Worm (Caenorhabditis elegans) whole organism, young adult: ENCODE data around the gene Y42H9B.3.

ENCODE experiments used
- B0019.2 ChIP-seq: fragments of 200-800 bp; sonication (Bioruptor generic); conservative IDR thresholded peaks from 2 replicates; pipeline ENCODE4 v1.3.6; 2022; ENCODE audit warnings: missing genetic modification reagents, missing genetic modification characterization, missing compliant biosample characterization
- B0261.1 ChIP-seq: sonication (generic microtip); optimal IDR thresholded peaks from 2 replicates; lab custom pipeline; 2016; ENCODE audit warnings: mild to moderate bottlenecking, missing genetic modification characterization, moderate library complexity, missing compliant biosample characterization
- D2030.7 ChIP-seq: fragments of 200-800 bp; sonication (Bioruptor generic); IDR thresholded peaks from 2 replicates; pipeline ENCODE4 v1.3.6; 2022; ENCODE audit warnings: missing genetic modification reagents, missing genetic modification characterization, missing compliant biosample characterization
- F22D6.2 ChIP-seq: sonication (generic microtip); optimal IDR thresholded peaks from 2 replicates; lab custom pipeline; 2016; ENCODE audit warnings: mild to moderate bottlenecking, missing genetic modification characterization, missing compliant biosample characterization
- F23B12.7 ChIP-seq: sonication (generic microtip); optimal IDR thresholded peaks from 2 replicates; lab custom pipeline; 2017; ENCODE audit warnings: missing genetic modification characterization, mild to moderate bottlenecking, missing compliant biosample characterization, antibody characterized with exemption, moderate library complexity; ENCODE audit not compliant: insufficient read depth
- F33H1.4 ChIP-seq: fragments of 200-800 bp; sonication (Bioruptor generic); IDR thresholded peaks from 2 replicates; pipeline ENCODE4 v1.3.6; 2022; ENCODE audit warnings: missing genetic modification reagents, missing genetic modification characterization, missing compliant biosample characterization
- F37B4.10 ChIP-seq: fragments of 200-800 bp; sonication (Bioruptor generic); IDR thresholded peaks from 2 replicates; pipeline ENCODE4 v1.3.6; 2022; ENCODE audit warnings: missing genetic modification characterization, missing compliant biosample characterization
- F39B2.1 ChIP-seq: fragments of 200-800 bp; sonication (Bioruptor generic); IDR thresholded peaks from 2 replicates; pipeline ENCODE4 v1.3.6; 2022; ENCODE audit warnings: missing genetic modification reagents, missing genetic modification characterization, missing compliant biosample characterization
- F49E8.2 ChIP-seq: sonication (generic microtip); optimal IDR thresholded peaks from 3 replicates; lab custom pipeline; 2017; ENCODE audit warnings: missing genetic modification characterization, mild to moderate bottlenecking, missing compliant biosample characterization, antibody characterized with exemption, moderate library complexity; ENCODE audit not compliant: insufficient read depth
- K12H6.12 ChIP-seq: fragments of 200-800 bp; sonication (Bioruptor generic); optimal IDR thresholded peaks from 2 replicates; lab custom pipeline; 2018; ENCODE audit warnings: mild to moderate bottlenecking, missing genetic modification characterization, missing compliant biosample characterization
- T07F8.4 ChIP-seq: sonication (generic microtip); optimal IDR thresholded peaks from 2 replicates; lab custom pipeline; 2016; ENCODE audit warnings: mild to moderate bottlenecking, missing genetic modification characterization, moderate library complexity, missing compliant biosample characterization
- Y53F4B.3 ChIP-seq: fragments of 200-800 bp; sonication (Bioruptor generic); IDR thresholded peaks from 2 replicates; pipeline ENCODE4 v1.3.6; 2022; ENCODE audit warnings: missing genetic modification reagents, missing genetic modification characterization, missing compliant biosample characterization
- Y53G8AR.9 ChIP-seq: fragments of 200-800 bp; sonication (Bioruptor generic); conservative IDR thresholded peaks from 2 replicates; pipeline ENCODE4 v1.3.6; 2022; ENCODE audit warnings: missing genetic modification reagents, missing genetic modification characterization, missing compliant biosample characterization
- ZK185.1 ChIP-seq: sonication (generic microtip); optimal IDR thresholded peaks from 2 replicates; lab custom pipeline; 2016; ENCODE audit warnings: mild to moderate bottlenecking, missing genetic modification characterization, missing compliant biosample characterization; ENCODE audit not compliant: poor library complexity, severe bottlenecking
- akir-1 ChIP-seq: fragments of 200-800 bp; sonication (Bioruptor generic); optimal IDR thresholded peaks from 2 replicates; lab custom pipeline; 2018; ENCODE audit warnings: mild to moderate bottlenecking, missing genetic modification characterization, moderate library complexity, missing compliant biosample characterization
- aptf-2 ChIP-seq: fragments of 200-800 bp; sonication (Bioruptor generic); conservative IDR thresholded peaks from 2 replicates; pipeline ENCODE4 v1.3.6; 2022; ENCODE audit warnings: missing genetic modification reagents, missing genetic modification characterization, missing compliant biosample characterization
- attf-3 ChIP-seq: fragments of 200-800 bp; sonication (Bioruptor generic); conservative IDR thresholded peaks from 2 replicates; pipeline ENCODE4 v1.3.6; 2022; ENCODE audit warnings: missing genetic modification reagents, missing genetic modification characterization, missing compliant biosample characterization
- bed-1 ChIP-seq: fragments of 200-800 bp; sonication (Bioruptor generic); IDR thresholded peaks from 2 replicates; pipeline ENCODE4 v1.3.6; 2022; ENCODE audit warnings: missing genetic modification reagents, missing genetic modification characterization, missing compliant biosample characterization
- cebp-1 ChIP-seq, 2 experiments: fragments of 200-800 bp in 1 of 2; sonication (Bioruptor generic) in 1 of 2; sonication (generic microtip) in 1 of 2; IDR thresholded peaks in 1 of 2; optimal IDR thresholded peaks in 1 of 2; 2 replicates each; pipeline versions ENCODE4 v1.3.6 to Lab custom; 2017 to 2022; ENCODE audit warnings: missing compliant biosample characterization in 2 of 2, missing genetic modification characterization in 2 of 2, mild to moderate bottlenecking in 1 of 2, missing genetic modification reagents in 1 of 2, moderate library complexity in 1 of 2
- ceh-40 ChIP-seq: fragments of 200-800 bp; sonication (Bioruptor generic); IDR thresholded peaks from 2 replicates; pipeline ENCODE4 v1.3.6; 2022; ENCODE audit warnings: missing genetic modification characterization, missing compliant biosample characterization
- chd-7 ChIP-seq: sonication (generic microtip); optimal IDR thresholded peaks from 2 replicates; lab custom pipeline; 2016; ENCODE audit warnings: mild to moderate bottlenecking, missing genetic modification characterization, moderate library complexity, missing compliant biosample characterization
- die-1 ChIP-seq: sonication (generic microtip); optimal IDR thresholded peaks from 2 replicates; lab custom pipeline; 2016; ENCODE audit warnings: missing genotype, mild to moderate bottlenecking, missing genetic modification characterization, missing compliant biosample characterization
- efl-1 ChIP-seq: fragments of 150-350 bp; optimal IDR thresholded peaks from 2 replicates; lab custom pipeline; 2014; ENCODE audit warnings: missing biosample characterization, missing genetic modification reagents, missing genetic modification characterization
- egl-18 ChIP-seq: fragments of 200-800 bp; sonication (Bioruptor generic); IDR thresholded peaks from 2 replicates; pipeline ENCODE4 v1.3.6; 2022; ENCODE audit warnings: missing genetic modification reagents, missing genetic modification characterization, missing compliant biosample characterization
- gei-17 ChIP-seq: fragments of 200-800 bp; sonication (Bioruptor generic); optimal IDR thresholded peaks from 2 replicates; lab custom pipeline; 2018; ENCODE audit warnings: mild to moderate bottlenecking, missing genetic modification characterization, missing compliant biosample characterization
- hlh-12 ChIP-seq: sonication (generic microtip); optimal IDR thresholded peaks from 2 replicates; lab custom pipeline; 2016; ENCODE audit warnings: missing genetic modification characterization, missing compliant biosample characterization
- hmg-1.2 ChIP-seq: fragments of 200-800 bp; sonication (Bioruptor generic); IDR thresholded peaks from 2 replicates; pipeline ENCODE4 v1.3.6; 2022; ENCODE audit warnings: missing genetic modification reagents, missing genetic modification characterization, missing compliant biosample characterization
- lag-1 ChIP-seq: fragments of 200-800 bp; sonication (Bioruptor generic); IDR thresholded peaks from 2 replicates; pipeline ENCODE4 v1.3.6; 2022; ENCODE audit warnings: missing genetic modification reagents, missing genetic modification characterization, missing compliant biosample characterization
- let-526 ChIP-seq: fragments of 200-800 bp; sonication (Bioruptor generic); IDR thresholded peaks from 2 replicates; pipeline ENCODE4 v1.3.6; 2022; ENCODE audit warnings: missing genetic modification reagents, missing genetic modification characterization, missing compliant biosample characterization
- lir-1 ChIP-seq: fragments of 200-800 bp; sonication (Bioruptor generic); conservative IDR thresholded peaks from 2 replicates; pipeline ENCODE4 v1.3.6; 2022; ENCODE audit warnings: missing genetic modification reagents, missing genetic modification characterization, missing compliant biosample characterization
- lsl-1 ChIP-seq: fragments of 200-800 bp; sonication (Bioruptor generic); optimal IDR thresholded peaks from 2 replicates; lab custom pipeline; 2018; ENCODE audit warnings: mild to moderate bottlenecking, missing genetic modification characterization, moderate library complexity, missing compliant biosample characterization
- madf-3 ChIP-seq: fragments of 200-800 bp; sonication (Bioruptor generic); IDR thresholded peaks from 2 replicates; pipeline ENCODE4 v1.3.6; 2022; ENCODE audit warnings: missing genetic modification reagents, missing genetic modification characterization, missing compliant biosample characterization
- nhr-120 ChIP-seq: fragments of 200-800 bp; sonication (Bioruptor generic); IDR thresholded peaks from 2 replicates; pipeline ENCODE4 v1.3.6; 2022; ENCODE audit warnings: missing genetic modification characterization, missing compliant biosample characterization
- nhr-179 ChIP-seq: sonication (generic microtip); optimal IDR thresholded peaks from 2 replicates; lab custom pipeline; 2016; ENCODE audit warnings: mild to moderate bottlenecking, missing genetic modification characterization, missing compliant biosample characterization
- nhr-27 ChIP-seq: fragments of 200-800 bp; sonication (Bioruptor generic); optimal IDR thresholded peaks from 2 replicates; lab custom pipeline; 2018; ENCODE audit warnings: mild to moderate bottlenecking, missing genetic modification characterization, moderate library complexity, missing compliant biosample characterization
- nhr-80 ChIP-seq: sonication (generic microtip); optimal IDR thresholded peaks from 2 replicates; lab custom pipeline; 2016; ENCODE audit warnings: missing genetic modification characterization, missing compliant biosample characterization
- pbrm-1 ChIP-seq: fragments of 200-800 bp; sonication (Bioruptor generic); IDR thresholded peaks from 2 replicates; pipeline ENCODE4 v1.3.6; 2022; ENCODE audit warnings: missing genetic modification reagents, missing genetic modification characterization, missing compliant biosample characterization
- snpc-1.1 ChIP-seq: sonication (generic microtip); optimal IDR thresholded peaks from 2 replicates; lab custom pipeline; 2017; ENCODE audit warnings: missing genetic modification characterization, mild to moderate bottlenecking, missing compliant biosample characterization, antibody characterized with exemption, moderate library complexity, missing genotype, missing genetic modification reagents; ENCODE audit not compliant: insufficient read depth
- snpc-1.3 ChIP-seq: sonication (generic microtip); optimal IDR thresholded peaks from 2 replicates; lab custom pipeline; 2017; ENCODE audit warnings: missing genetic modification characterization, mild to moderate bottlenecking, missing compliant biosample characterization, antibody characterized with exemption, moderate library complexity, missing genotype, missing genetic modification reagents; ENCODE audit not compliant: insufficient read depth
- snpc-3.4 ChIP-seq: sonication (generic microtip); optimal IDR thresholded peaks from 2 replicates; lab custom pipeline; 2017; ENCODE audit warnings: missing genetic modification characterization, mild to moderate bottlenecking, missing compliant biosample characterization, antibody characterized with exemption, moderate library complexity, missing genotype, missing genetic modification reagents
- tbx-9 ChIP-seq: sonication (generic microtip); optimal IDR thresholded peaks from 2 replicates; lab custom pipeline; 2016; ENCODE audit warnings: borderline replicate concordance, missing genetic modification characterization, inconsistent platforms, missing compliant biosample characterization
- unc-130 ChIP-seq: sonication (generic microtip); optimal IDR thresholded peaks from 2 replicates; lab custom pipeline; 2016; ENCODE audit warnings: missing genetic modification reagents, missing genetic modification characterization, missing compliant biosample characterization
- xnd-1 ChIP-seq: sonication (generic microtip); optimal IDR thresholded peaks from 2 replicates; lab custom pipeline; 2016; ENCODE audit warnings: missing genotype, missing genetic modification reagents, missing genetic modification characterization, missing compliant biosample characterization
- ztf-25 ChIP-seq: fragments of 200-800 bp; sonication (Bioruptor generic); IDR thresholded peaks from 2 replicates; pipeline ENCODE4 v1.3.6; 2022; ENCODE audit warnings: missing genetic modification reagents, missing genetic modification characterization, missing compliant biosample characterization
- ztf-28 ChIP-seq: fragments of 200-800 bp; sonication (Bioruptor generic); IDR thresholded peaks from 2 replicates; pipeline ENCODE4 v1.3.6; 2022; ENCODE audit warnings: missing genetic modification reagents, missing genetic modification characterization, missing compliant biosample characterization
- ztf-3 ChIP-seq: fragments of 200-800 bp; sonication (Bioruptor generic); optimal IDR thresholded peaks from 2 replicates; lab custom pipeline; 2018; ENCODE audit warnings: mild to moderate bottlenecking, missing genetic modification characterization, missing compliant biosample characterization
- ztf-6 ChIP-seq: fragments of 200-800 bp; sonication (Bioruptor generic); IDR thresholded peaks from 2 replicates; pipeline ENCODE4 v1.3.6; 2022; ENCODE audit warnings: missing genetic modification reagents, missing genetic modification characterization, missing compliant biosample characterization

Y42H9B.3 gene

DNA sequence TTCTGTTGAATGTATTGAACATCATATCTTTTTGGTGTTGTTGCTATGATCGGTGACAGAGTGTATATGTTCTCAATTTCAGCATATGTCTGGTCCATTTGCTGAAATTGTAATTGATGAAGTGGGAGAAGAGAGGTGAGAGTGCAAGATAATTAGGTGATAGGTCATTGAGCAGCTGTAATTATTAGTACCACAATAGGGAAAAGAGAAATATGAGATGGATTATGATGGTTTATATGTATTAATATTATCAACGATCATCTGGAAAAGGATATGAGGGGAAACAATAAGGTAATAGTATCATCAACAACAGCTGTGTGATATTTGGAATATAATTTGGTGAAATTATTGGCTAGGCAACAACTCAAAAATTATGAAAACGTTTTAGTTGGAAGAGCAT, at the start of gene Y42H9B.3:
TSS of gene Y42H9B.3 (minus strand) at position 101 of the 400 bp plus-strand sequence.
- no peak for TF ChIP-seq B0261.1 (tag; lab: Kevin White, UChicago)
- no peak for TF ChIP-seq nhr-120
- no peak for TF ChIP-seq F37B4.10
- TF ChIP-seq F22D6.2 (tag; lab: Kevin White, UChicago) = no peak
- TF ChIP-seq pbrm-1 (GFP tag; lab: Robert Waterston, UW) = no peak
- no peak for TF ChIP-seq tbx-9 (tag; lab: Kevin White, UChicago)
- TF ChIP-seq Y53F4B.3 (GFP tag; lab: Robert Waterston, UW) = no peak
- no peak for TF ChIP-seq hlh-12 (tag; lab: Kevin White, UChicago)
- TF ChIP-seq F39B2.1 (GFP tag; lab: Robert Waterston, UW) = no peak
- TF ChIP-seq K12H6.12 = no peak
- no peak for TF ChIP-seq die-1 (tag; lab: Kevin White, UChicago)
- TF ChIP-seq lag-1 (GFP tag; lab: Robert Waterston, UW) = no peak
- no peak for TF ChIP-seq nhr-179
- no peak for TF ChIP-seq madf-3 (GFP tag; lab: Robert Waterston, UW)
- TF ChIP-seq chd-7 (tag; lab: Kevin White, UChicago) = no peak
- no peak for TF ChIP-seq nhr-27 (tag; lab: Kevin White, UChicago)
- TF ChIP-seq F33H1.4 (GFP tag; lab: Robert Waterston, UW) = no peak

DNA sequence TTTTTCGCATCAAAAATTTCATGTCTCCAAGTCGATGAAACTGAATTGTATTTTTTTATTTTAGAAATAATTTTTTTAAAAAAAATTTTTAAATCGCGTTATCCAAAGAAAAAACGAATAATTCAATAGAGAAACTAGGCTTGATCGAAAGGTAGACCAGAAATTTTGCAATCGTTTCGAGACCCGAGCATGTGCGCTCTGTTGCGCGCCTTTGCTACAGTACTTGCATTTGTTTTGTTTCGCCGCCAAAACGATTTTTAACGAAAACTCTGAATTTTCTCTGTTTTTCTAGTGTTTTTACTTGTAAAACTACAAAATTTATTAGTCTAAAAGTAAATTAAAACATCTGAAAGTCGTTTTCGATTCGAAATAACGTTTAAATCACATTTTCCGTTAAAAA, 49.0 kb upstream of the Y42H9B.3 start:
- TF ChIP-seq ZK185.1 (tag; lab: Kevin White, UChicago) (no peak), efl-1 (GFP tag; lab: Kevin White, UChicago) (peak; percentile 86), unc-130 (no peak), xnd-1 (tag; lab: Kevin White, UChicago) (peak; percentile 85), nhr-179 (no peak), bed-1 (GFP tag; lab: Robert Waterston, UW) (no peak), D2030.7 (GFP tag; lab: Robert Waterston, UW) (peak; percentile 72), F49E8.2 (tag; lab: Kevin White, UChicago) (no peak), aptf-2 (GFP tag; lab: Robert Waterston, UW) (no peak), F23B12.7 (tag; lab: Kevin White, UChicago) (peak; percentile 5), akir-1 (GFP tag; lab: Kevin White, UChicago) (no peak), ztf-28 (no peak), nhr-120 (no peak), B0019.2 (GFP tag; lab: Robert Waterston, UW) (no peak), T07F8.4 (tag; lab: Kevin White, UChicago) (no peak), die-1 (tag; lab: Kevin White, UChicago) (no peak), ztf-25 (GFP tag; lab: Robert Waterston, UW) (no peak), Y53G8AR.9 (no peak), nhr-80 (tag; lab: Kevin White, UChicago) (no peak), snpc-3.4 (tag; lab: Kevin White, UChicago) (peak; percentile 60), ztf-6 (GFP tag; lab: Robert Waterston, UW) (no peak), snpc-1.3 (tag; lab: Kevin White, UChicago) (peak; percentile 6), lsl-1 (GFP tag; lab: Kevin White, UChicago) (peak; percentile 92), attf-3 (GFP tag; lab: Robert Waterston, UW) (no peak), cebp-1 (GFP tag; IDR thresholded peaks at IDR 0.05; lab: Robert Waterston, UW) (no peak), cebp-1 (tag; optimal IDR thresholded peaks at IDR 0.05; lab: Kevin White, UChicago) (no peak), lir-1 (no peak), hmg-1.2 (GFP tag; lab: Robert Waterston, UW) (no peak; the same call in 1 of the 2 replicates), ceh-40 (no peak), let-526 (GFP tag; lab: Robert Waterston, UW) (no peak), ztf-3 (no peak), gei-17 (GFP tag; lab: Kevin White, UChicago) (no peak), snpc-1.1 (tag; lab: Kevin White, UChicago) (no peak), egl-18 (no peak)
